Worm (Caenorhabditis elegans): ENCODE measurements around the gene T20F7.3.
"Not testable (repeated sequence)": the region's sequence is repeated elsewhere in the genome, so short reads cannot be mapped to it uniquely, and the experiment has no call there.

ce11 chrX:16851372-16851771 lies 8.8 kb upstream of the T20F7.3 start:
- TF ChIP-seq aptf-3 (GFP tag; IDR thresholded peaks at IDR 0.05); lin-35 (GFP tag; optimal IDR thresholded peaks at IDR 0.05); Y53G8AR.9 (GFP tag; conservative IDR thresholded peaks at IDR 0.05); him-1 (tag; optimal IDR thresholded peaks at IDR 0.05); nhr-90 (tag; optimal IDR thresholded peaks at IDR 0.05); ceh-27 (GFP tag; optimal IDR thresholded peaks at IDR 0.05); hrde-1 (tag; optimal IDR thresholded peaks at IDR 0.05; ENCODE audit: borderline replicate concordance); nhr-27 (tag; optimal IDR thresholded peaks at IDR 0.05); nhr-120 (GFP tag; IDR thresholded peaks at IDR 0.05): not testable (repeated sequence)
